Worm (Caenorhabditis elegans): ENCODE measurements around the gene tasp-1.
"Not testable (repeated sequence)": the region's sequence is repeated elsewhere in the genome, so short reads cannot be mapped to it uniquely, and the experiment has no call there.

tasp-1 gene

ce11 chrIII:10747620-10748479 lies 11.3 kb upstream of the tasp-1 start, which contains the start of the genes ran-1 and dkc-1 (continued):
- TF ChIP-seq nhr-11 (tag; optimal IDR thresholded peaks at IDR 0.05): no peak
- no peak for TF ChIP-seq hlh-17 (GFP tag; optimal IDR thresholded peaks at IDR 0.05; ENCODE audit: borderline replicate concordance)
- TF ChIP-seq mep-1 (tag; optimal IDR thresholded peaks at IDR 0.05): peak; percentile 72
- TF ChIP-seq ztf-4 (tag; optimal IDR thresholded peaks at IDR 0.05): no peak
- no peak for TF ChIP-seq fos-1 (tag; optimal IDR thresholded peaks at IDR 0.05)
- no peak for TF ChIP-seq vab-15 (tag; optimal IDR thresholded peaks at IDR 0.05)
- no peak for TF ChIP-seq pag-3 (tag; optimal IDR thresholded peaks at IDR 0.05; ENCODE audit: borderline replicate concordance, insufficient read depth)
- TF ChIP-seq lin-15B (tag; optimal IDR thresholded peaks at IDR 0.05): peak; percentile 67
- TF ChIP-seq unc-62 (GFP tag; optimal IDR thresholded peaks at IDR 0.05): no peak
- no peak for TF ChIP-seq tlp-1 (tag; optimal IDR thresholded peaks at IDR 0.05)

ce11 chrIII:10750043-10750442 lies 9.1 kb upstream of the tasp-1 start, which contains the start of gene enu-3.6:
Gene enu-3.6 (plus strand): TSS chrIII:10750434.
- TF ChIP-seq nhr-20, rnt-1, nhr-71 (tag; optimal IDR thresholded peaks at IDR 0.05): not testable (repeated sequence)

- TF ChIP-seq efl-1 (optimal IDR thresholded peaks at IDR 0.05): no peak
- TF ChIP-seq efl-1 (GFP tag; optimal IDR thresholded peaks at IDR 0.05 in 1 of 2): peak in 1 of 2 experiments; percentile 95
- no peak for TF ChIP-seq zag-1 (tag; optimal IDR thresholded peaks at IDR 0.05)
Observed at ce11 chrIII:10754379-10754778, 4.7 kb upstream of the tasp-1 start.

DNA sequence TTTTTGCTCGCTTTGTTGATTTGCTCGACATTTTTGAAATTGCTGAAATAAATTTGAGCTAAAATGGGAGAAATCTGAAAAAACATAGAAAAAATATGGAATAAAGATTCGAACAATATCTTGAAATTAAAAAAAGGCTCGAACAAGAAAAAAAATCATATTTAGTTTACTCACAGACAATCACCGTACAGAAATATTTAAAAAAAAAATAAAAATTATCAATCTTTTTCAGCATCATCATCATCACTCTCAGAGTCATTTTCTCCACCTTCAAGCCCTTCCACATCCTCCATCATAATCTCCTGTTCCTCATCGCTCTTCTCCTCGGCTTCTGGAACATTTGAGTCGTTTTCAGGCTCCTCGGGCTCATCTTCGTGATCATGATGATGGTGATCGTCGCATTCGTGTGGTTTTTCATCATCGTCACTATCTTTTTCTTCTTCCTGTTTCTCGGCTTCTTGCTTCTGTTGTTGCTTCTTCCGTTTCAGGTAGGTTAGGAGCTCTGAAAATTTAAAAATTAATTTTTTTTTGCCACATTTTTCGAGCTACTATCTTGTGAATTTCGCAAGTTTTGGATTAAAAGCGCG lies 3.5 kb upstream of the tasp-1 start, which contains the start of gene hpl-2:
Gene hpl-2 (minus strand): TSS at position 51 of the 587 bp plus-strand sequence.
- TF ChIP-seq Y116A8C.19 (tag; optimal IDR thresholded peaks at IDR 0.05; ENCODE audit: borderline replicate concordance): no peak
- TF ChIP-seq pqm-1 (tag; optimal IDR thresholded peaks at IDR 0.05): no peak
- no peak for TF ChIP-seq nhr-11 (tag; optimal IDR thresholded peaks at IDR 0.05)
- TF ChIP-seq efl-1 (optimal IDR thresholded peaks at IDR 0.05): no peak
- peak in 1 of 2 experiments; percentile 93 for TF ChIP-seq efl-1 (GFP tag; optimal IDR thresholded peaks at IDR 0.05 in 1 of 2)
- TF ChIP-seq fkh-10 (GFP tag; optimal IDR thresholded peaks at IDR 0.05): no peak

DNA sequence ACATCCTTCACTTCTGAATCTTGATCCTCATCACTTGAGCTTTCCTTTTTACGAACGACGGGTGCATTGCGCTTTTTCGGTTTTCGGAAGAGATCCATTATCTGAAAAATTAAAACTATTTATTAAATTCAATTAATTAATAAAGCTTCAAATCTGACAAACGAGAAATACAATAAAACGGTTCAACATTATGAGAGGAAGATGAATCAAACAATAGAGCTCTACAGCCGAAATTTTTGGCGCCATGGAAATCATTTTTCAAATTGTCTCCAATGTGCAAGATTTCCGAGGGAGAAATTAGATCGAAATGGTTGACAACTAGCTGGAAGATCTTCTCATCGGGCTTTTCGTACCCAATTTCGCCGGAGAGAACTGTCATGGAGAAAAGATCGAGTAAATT lies 1.6 kb upstream of the tasp-1 start, which contains the start of gene rnf-113:
Gene rnf-113 (minus strand): TSS at position 101 of the 400 bp plus-strand sequence.
- no peak for TF ChIP-seq mdl-1 (tag; optimal IDR thresholded peaks at IDR 0.05)
- no peak for TF ChIP-seq dpl-1 (GFP tag; optimal IDR thresholded peaks at IDR 0.05)
- TF ChIP-seq isw-1 (GFP tag; IDR thresholded peaks at IDR 0.05): no peak
- TF ChIP-seq nhr-20 (tag; optimal IDR thresholded peaks at IDR 0.05): no peak
- no peak for TF ChIP-seq xbp-1 (tag; optimal IDR thresholded peaks at IDR 0.05)
- no peak for TF ChIP-seq egl-27 (tag; optimal IDR thresholded peaks at IDR 0.05)
- no peak for TF ChIP-seq C04F5.9 (tag; optimal IDR thresholded peaks at IDR 0.05)
- no peak for TF ChIP-seq nhr-90 (tag; optimal IDR thresholded peaks at IDR 0.05; ENCODE audit: poor library complexity)
- TF ChIP-seq ztf-4 (tag; optimal IDR thresholded peaks at IDR 0.05): no peak
- no peak for TF ChIP-seq lin-39 (tag; optimal IDR thresholded peaks at IDR 0.05)
- no peak for TF ChIP-seq elt-3 (tag; optimal IDR thresholded peaks at IDR 0.05)
- TF ChIP-seq efl-1 (optimal IDR thresholded peaks at IDR 0.05): no peak
- TF ChIP-seq efl-1 (GFP tag; optimal IDR thresholded peaks at IDR 0.05 in 1 of 2): no peak

DNA sequence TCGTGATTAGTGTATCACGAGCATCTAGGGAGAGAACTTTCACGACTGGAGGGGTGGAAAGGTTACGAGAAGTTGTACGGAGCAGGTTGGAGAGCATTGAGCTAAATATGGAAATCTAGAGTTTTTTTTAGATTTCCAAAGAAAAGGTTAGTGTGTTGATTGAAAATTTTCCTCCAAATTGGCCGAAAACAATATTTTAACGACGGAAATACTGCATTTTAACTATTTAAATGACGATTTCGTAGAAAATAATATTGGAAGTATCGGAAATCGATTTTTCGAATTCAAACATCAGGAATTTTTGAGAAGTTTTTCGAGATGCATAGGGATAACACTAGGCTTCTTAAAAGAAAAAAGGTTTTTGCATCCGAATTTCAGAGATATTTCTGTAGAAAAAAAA lies 685 bp upstream of the tasp-1 start, which contains the start of gene K01G5.10:
Gene K01G5.10 (minus strand): TSS at position 101 of the 400 bp plus-strand sequence.
- no peak for TF ChIP-seq mef-2 (tag; optimal IDR thresholded peaks at IDR 0.05)
- no peak for TF ChIP-seq hpl-2 (GFP tag; optimal IDR thresholded peaks at IDR 0.05)
- no peak for TF ChIP-seq tbx-2 (tag; optimal IDR thresholded peaks at IDR 0.05)
- no peak for TF ChIP-seq ceh-8 (GFP tag; optimal IDR thresholded peaks at IDR 0.05)
- no peak for TF ChIP-seq mab-9 (GFP tag; IDR thresholded peaks at IDR 0.05)
